Worm (Caenorhabditis elegans): ENCODE measurements around the gene acs-2.

ce11 chrV:15578386-15578785, 11.2 kb downstream of the acs-2 start, which contains the start of gene F28F8.9:
- TF ChIP-seq ekl-4 (GFP tag; IDR thresholded peaks at IDR 0.05): no peak
- TF ChIP-seq gei-17 (GFP tag; optimal IDR thresholded peaks at IDR 0.05): no peak
- TF ChIP-seq C17E4.6 (GFP tag; IDR thresholded peaks at IDR 0.05): no peak
